Fruit fly (Drosophila melanogaster) whole organism, embryonic: ENCODE results near the gene CG11672.

Experiments used
- Bgb ChIP-seq: fragments of 200-800 bp; sonication (Bioruptor generic); IDR thresholded peaks from 2 replicates; pipeline ENCODE4 v1.3.6; 2022; ENCODE audit warnings: missing biosample characterization, missing genetic modification characterization; ENCODE audit not compliant: partially characterized antibody
- C15 ChIP-seq: fragments of 200-800 bp; sonication (Bioruptor generic); IDR thresholded peaks from 3 replicates; pipeline ENCODE4 v1.3.6; 2022; ENCODE audit warnings: missing biosample characterization, missing genetic modification characterization
- CG10267 ChIP-seq: fragments of 200-800 bp; sonication (Bioruptor generic); optimal IDR thresholded peaks from 2 replicates; lab custom pipeline; 2018; ENCODE audit warnings: missing biosample characterization, mild to moderate bottlenecking, missing genetic modification characterization, moderate library complexity
- CG10366 ChIP-seq: fragments of 200-800 bp; sonication (Bioruptor generic); IDR thresholded peaks from 2 replicates; pipeline ENCODE4 v1.3.6; 2022; ENCODE audit warnings: missing biosample characterization, missing genetic modification characterization
- CG12769 ChIP-seq: fragments of 200-800 bp; sonication (Bioruptor generic); optimal IDR thresholded peaks from 2 replicates; lab custom pipeline; 2019; ENCODE audit warnings: missing biosample characterization, mild to moderate bottlenecking, missing genetic modification characterization, moderate library complexity
- CG13894 ChIP-seq: fragments of 200-800 bp; sonication (Bioruptor generic); optimal IDR thresholded peaks from 3 replicates; lab custom pipeline; 2018; ENCODE audit warnings: missing biosample characterization, mild to moderate bottlenecking, missing genetic modification characterization, moderate library complexity
- CG2116 ChIP-seq: fragments of 200-800 bp; sonication (Bioruptor generic); optimal IDR thresholded peaks from 3 replicates; lab custom pipeline; 2018; ENCODE audit warnings: missing biosample characterization, mild to moderate bottlenecking, missing genetic modification characterization
- CG30020 ChIP-seq: fragments of 200-800 bp; optimal IDR thresholded peaks from 2 replicates; lab custom pipeline; 2019; ENCODE audit warnings: missing biosample characterization, mild to moderate bottlenecking, missing genetic modification characterization, moderate library complexity
- CG32772 ChIP-seq: fragments of 200-800 bp; sonication (Bioruptor generic); IDR thresholded peaks from 2 replicates; pipeline ENCODE4 v1.3.6; 2022; ENCODE audit warnings: missing biosample characterization, missing genetic modification characterization
- CG3281 ChIP-seq: fragments of 200-800 bp; sonication (Bioruptor generic); optimal IDR thresholded peaks from 3 replicates; lab custom pipeline; 2017; ENCODE audit warnings: missing biosample characterization, mild to moderate bottlenecking, missing genetic modification characterization
- CG3847 ChIP-seq: fragments of 200-800 bp; sonication (Bioruptor generic); IDR thresholded peaks from 2 replicates; pipeline ENCODE4 v1.3.6; 2022; ENCODE audit warnings: missing biosample characterization, missing genetic modification characterization
- CG4328 ChIP-seq: fragments of 200-800 bp; sonication (Bioruptor generic); optimal IDR thresholded peaks from 3 replicates; lab custom pipeline; 2017; ENCODE audit warnings: missing biosample characterization, missing genetic modification reagents, missing genetic modification characterization
- CG4404 ChIP-seq: fragments of 200-800 bp; sonication (Bioruptor generic); IDR thresholded peaks from 2 replicates; pipeline ENCODE4 v1.3.6; 2022; ENCODE audit warnings: missing biosample characterization, missing genetic modification characterization
- CG7271 ChIP-seq: fragments of 200-800 bp; sonication (Bioruptor generic); optimal IDR thresholded peaks from 2 replicates; lab custom pipeline; 2018; ENCODE audit warnings: missing biosample characterization, mild to moderate bottlenecking, missing genetic modification characterization, moderate library complexity
- CG7357 ChIP-seq: fragments of 200-800 bp; sonication (Bioruptor generic); IDR thresholded peaks from 3 replicates; pipeline ENCODE4 v1.3.6; 2022; ENCODE audit warnings: missing biosample characterization, missing genetic modification characterization
- CG7963 ChIP-seq: fragments of 200-800 bp; sonication (Bioruptor generic); IDR thresholded peaks from 3 replicates; pipeline ENCODE4 v1.3.6; 2022; ENCODE audit warnings: missing biosample characterization, missing genetic modification characterization; ENCODE audit not compliant: partially characterized antibody
- CG8290 ChIP-seq, 3 experiments: fragments of 200-800 bp; sonication (Bioruptor generic); optimal IDR thresholded peaks; 2 replicates each; lab custom pipeline; 2016 to 2019; ENCODE audit warnings: missing biosample characterization in 3 of 3, missing genetic modification characterization in 3 of 3, mild to moderate bottlenecking in 2 of 3, moderate library complexity in 1 of 3
- CrebB ChIP-seq: fragments of 200-800 bp; sonication (Bioruptor generic); optimal IDR thresholded peaks from 3 replicates; lab custom pipeline; 2018; ENCODE audit warnings: missing biosample characterization, mild to moderate bottlenecking, missing genetic modification characterization
- D19A ChIP-seq: fragments of 200-800 bp; optimal IDR thresholded peaks from 3 replicates; lab custom pipeline; 2019; ENCODE audit warnings: missing biosample characterization, mild to moderate bottlenecking, missing genetic modification characterization, moderate library complexity
- Dll ChIP-seq: fragments of 200-800 bp; sonication (Bioruptor generic); IDR thresholded peaks from 4 replicates; pipeline ENCODE4 v1.3.6; 2022; ENCODE audit warnings: missing biosample characterization, missing genetic modification characterization; ENCODE audit not compliant: partially characterized antibody
- Doc3 ChIP-seq: fragments of 200-800 bp; sonication (Bioruptor generic); IDR thresholded peaks from 3 replicates; pipeline ENCODE4 v1.3.6; 2022; ENCODE audit warnings: missing biosample characterization, missing genetic modification characterization; ENCODE audit not compliant: partially characterized antibody
- Dref ChIP-seq: fragments of 200-800 bp; sonication (Bioruptor generic); IDR thresholded peaks from 2 replicates; pipeline ENCODE4 v1.3.6; 2022; ENCODE audit warnings: missing biosample characterization, missing genetic modification characterization
- HLH4C ChIP-seq: fragments of 200-800 bp; sonication (Bioruptor generic); IDR thresholded peaks from 3 replicates; pipeline ENCODE4 v1.3.6; 2022; ENCODE audit warnings: missing biosample characterization, missing genetic modification characterization; ENCODE audit not compliant: partially characterized antibody
- Hmx ChIP-seq: fragments of 200-800 bp; sonication (Bioruptor generic); optimal IDR thresholded peaks from 2 replicates; lab custom pipeline; 2016; ENCODE audit warnings: missing biosample characterization, missing genetic modification characterization
- Mes4 ChIP-seq: fragments of 200-800 bp; sonication (Bioruptor generic); optimal IDR thresholded peaks from 2 replicates; lab custom pipeline; 2016; ENCODE audit warnings: missing biosample characterization, missing genetic modification characterization
- NFAT ChIP-seq: fragments of 200-800 bp; sonication (Bioruptor generic); IDR thresholded peaks from 2 replicates; pipeline ENCODE4 v1.3.6; 2022; ENCODE audit warnings: missing biosample characterization, missing genetic modification characterization
- Optix ChIP-seq: fragments of 200-800 bp; sonication (Bioruptor generic); IDR thresholded peaks from 3 replicates; pipeline ENCODE4 v1.3.6; 2022; ENCODE audit warnings: missing biosample characterization, missing genetic modification characterization
- Rfx ChIP-seq: fragments of 200-800 bp; sonication (Bioruptor generic); IDR thresholded peaks from 2 replicates; pipeline ENCODE4 v1.3.6; 2022; ENCODE audit warnings: missing biosample characterization, missing genetic modification characterization
- Side ChIP-seq: fragments of 200-800 bp; sonication (Bioruptor generic); optimal IDR thresholded peaks from 2 replicates; lab custom pipeline; 2016; ENCODE audit warnings: missing biosample characterization, missing genetic modification characterization
- Sox100B ChIP-seq: fragments of 200-800 bp; sonication (Bioruptor generic); optimal IDR thresholded peaks from 3 replicates; lab custom pipeline; 2018; ENCODE audit warnings: missing biosample characterization, mild to moderate bottlenecking, missing genetic modification characterization
- abd-A ChIP-seq: fragments of 200-800 bp; sonication (Bioruptor generic); optimal IDR thresholded peaks from 3 replicates; lab custom pipeline; 2019; ENCODE audit warnings: missing biosample characterization, mild to moderate bottlenecking, missing genetic modification characterization, moderate library complexity
- bigmax ChIP-seq: fragments of 200-800 bp; sonication (Bioruptor generic); optimal IDR thresholded peaks from 2 replicates; lab custom pipeline; 2018; ENCODE audit warnings: missing biosample characterization, mild to moderate bottlenecking, missing genetic modification characterization
- eyg ChIP-seq: fragments of 200-800 bp; sonication (Bioruptor generic); optimal IDR thresholded peaks from 3 replicates; lab custom pipeline; 2016; ENCODE audit warnings: missing biosample characterization, missing genetic modification characterization
- grn ChIP-seq: fragments of 200-800 bp; sonication (Bioruptor generic); optimal IDR thresholded peaks from 3 replicates; lab custom pipeline; 2017; ENCODE audit warnings: missing biosample characterization, missing genetic modification characterization
- inv ChIP-seq: fragments of 200-800 bp; sonication (Bioruptor generic); IDR thresholded peaks from 2 replicates; pipeline ENCODE4 v1.3.6; 2022; ENCODE audit warnings: missing biosample characterization, missing genetic modification characterization; ENCODE audit not compliant: partially characterized antibody
- jigr1 ChIP-seq: fragments of 200-800 bp; sonication (Bioruptor generic); IDR thresholded peaks from 3 replicates; pipeline ENCODE4 v1.3.6; 2022; ENCODE audit warnings: missing biosample characterization, missing genetic modification characterization
- jing ChIP-seq: fragments of 200-800 bp; sonication (Bioruptor generic); optimal IDR thresholded peaks from 2 replicates; lab custom pipeline; 2018; ENCODE audit warnings: missing biosample characterization, mild to moderate bottlenecking, missing genetic modification characterization
- lab ChIP-seq: fragments of 200-800 bp; sonication (Bioruptor generic); optimal IDR thresholded peaks from 3 replicates; lab custom pipeline; 2017; ENCODE audit warnings: missing biosample characterization, missing genetic modification characterization, mild to moderate bottlenecking, moderate library complexity, missing genetic modification reagents
- lbe ChIP-seq: fragments of 200-800 bp; sonication (Bioruptor generic); optimal IDR thresholded peaks from 2 replicates; lab custom pipeline; 2016; ENCODE audit warnings: missing biosample characterization, mild to moderate bottlenecking, missing genetic modification characterization
- maf-S ChIP-seq: fragments of 200-800 bp; sonication (Bioruptor generic); optimal IDR thresholded peaks from 2 replicates; lab custom pipeline; 2016; ENCODE audit warnings: missing biosample characterization, missing genetic modification characterization
- prd ChIP-seq, 3 experiments: fragments of >200 bp in 2 of 3; fragments of 200-800 bp in 1 of 3; sonication (Bioruptor generic) in 1 of 3; optimal IDR thresholded peaks in 2 of 3; IDR thresholded peaks in 1 of 3; 2 replicates in 2 of 3; 3 replicates in 1 of 3; pipeline versions ENCODE4 v1.3.6 to Lab custom; 2017 to 2022; ENCODE audit warnings: missing biosample characterization in 1 of 3, missing genetic modification characterization in 1 of 3
- psq ChIP-seq: fragments of 200-800 bp; sonication (Bioruptor generic); optimal IDR thresholded peaks from 2 replicates; lab custom pipeline; 2017; ENCODE audit warnings: missing biosample characterization, missing genetic modification characterization
- slp2 ChIP-seq: fragments of 200-800 bp; sonication (Bioruptor generic); optimal IDR thresholded peaks from 2 replicates; lab custom pipeline; 2016; ENCODE audit warnings: missing biosample characterization, missing genetic modification characterization
- ttk ChIP-seq: fragments of 200-800 bp; sonication (Bioruptor generic); IDR thresholded peaks from 2 replicates; pipeline ENCODE4 v2.1.2; 2022; ENCODE audit warnings: missing biosample characterization, missing genetic modification characterization
- tx ChIP-seq: fragments of 200-800 bp; sonication (Bioruptor generic); optimal IDR thresholded peaks from 2 replicates; lab custom pipeline; 2016; ENCODE audit warnings: missing biosample characterization, missing genetic modification characterization
- vnd ChIP-seq: fragments of 200-800 bp; sonication (Bioruptor generic); IDR thresholded peaks from 3 replicates; pipeline ENCODE4 v1.3.6; 2022; ENCODE audit warnings: missing biosample characterization, missing genetic modification characterization; ENCODE audit not compliant: partially characterized antibody
- z ChIP-seq: fragments of 200-800 bp; sonication (Bioruptor generic); IDR thresholded peaks from 3 replicates; pipeline ENCODE4 v1.3.6; 2022; ENCODE audit warnings: missing biosample characterization, missing genetic modification characterization

Gene CG11672

DNA sequence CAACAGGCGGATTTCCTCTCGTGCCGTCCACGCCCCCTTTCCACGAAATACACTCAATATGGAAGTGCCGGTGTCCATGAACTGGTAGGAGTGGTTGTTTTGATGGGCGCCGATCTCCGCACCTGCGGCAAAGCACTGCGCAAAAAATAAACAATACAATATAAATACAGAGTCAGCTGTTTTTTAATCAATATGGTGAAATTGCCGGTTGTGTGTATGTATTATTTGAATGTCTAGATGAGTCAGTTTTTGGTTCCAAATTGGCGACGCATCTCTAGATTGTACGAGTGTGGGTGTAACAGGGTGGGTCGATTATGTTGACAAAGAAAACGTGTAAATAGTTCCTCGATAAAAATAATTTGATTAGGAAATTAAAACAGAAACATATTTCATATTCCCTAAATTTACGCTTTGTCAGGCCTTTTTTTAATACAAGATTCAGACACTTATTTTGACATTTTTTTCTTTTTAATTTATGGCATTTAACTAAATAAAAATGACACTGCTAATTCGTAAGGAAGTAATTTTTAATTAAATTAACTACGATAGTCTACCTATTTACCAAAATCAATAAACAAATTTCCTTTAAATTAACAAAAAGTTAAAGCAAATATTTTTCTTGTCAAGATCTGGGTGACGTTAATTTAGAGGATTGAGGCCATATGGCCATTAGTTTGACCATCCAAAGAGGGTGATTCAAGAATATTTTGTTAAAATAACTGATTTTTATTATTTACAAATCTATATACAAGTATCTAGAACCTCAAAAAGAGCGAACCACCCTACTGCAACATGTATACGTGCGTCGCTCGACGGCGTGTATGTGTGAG, 50.7 kb downstream of the CG11672 start (continued):
- TF ChIP-seq CG7357 (GFP tag; lab: Robert Waterston, UW) (peak; percentile 76; the same call in 2 of the 3 replicates), CG30020 (tag; lab: Kevin White, UChicago) (peak; percentile 76), Side (GFP tag; lab: Kevin White, UChicago) (peak; percentile 68), vnd (GFP tag; lab: Robert Waterston, UW) (no peak), Optix (GFP tag; lab: Robert Waterston, UW) (0 out of 3 replicates have a peak, but pooled peaks have one; percentile 33), CG2116 (peak; percentile 71), grn (GFP tag; lab: Kevin White, UChicago) (peak; percentile 6), lbe (GFP tag; lab: Kevin White, UChicago) (peak; percentile 56), Bgb (GFP tag; lab: Robert Waterston, UW) (no peak), inv (GFP tag; lab: Robert Waterston, UW) (no peak), D19A (peak; percentile 88), z (GFP tag; lab: Robert Waterston, UW) (no peak), Hmx (peak; percentile 79), abd-A (tag; lab: Kevin White, UChicago) (no peak), eyg (peak; percentile 71), CG4404 (peak; percentile 56), psq (peak; percentile 61), jigr1 (GFP tag; lab: Robert Waterston, UW) (no peak), CG4328 (GFP tag; lab: Kevin White, UChicago) (peak; percentile 93), NFAT (GFP tag; lab: Robert Waterston, UW) (peak; percentile 46), CG12769 (tag; lab: Kevin White, UChicago) (peak; percentile 63), Mes4 (peak; percentile 51), CG32772 (GFP tag; lab: Robert Waterston, UW) (0 out of 2 replicates have a peak, but pooled peaks have one; percentile 39), CG3847 (peak; percentile 78; the same call in 1 of the 2 replicates), C15 (GFP tag; lab: Robert Waterston, UW) (no peak), CG3281 (peak; percentile 96), Sox100B (peak; percentile 98), HLH4C (GFP tag; lab: Robert Waterston, UW) (no peak), Doc3 (GFP tag; lab: Robert Waterston, UW) (no peak), Dll (GFP tag; lab: Robert Waterston, UW) (no peak), lab (GFP tag; lab: Kevin White, UChicago) (peak; percentile 89), CG10267 (tag; lab: Kevin White, UChicago) (peak; percentile 85), slp2 (peak; percentile 83), ttk (peak; percentile 51), CG7271 (tag; lab: Kevin White, UChicago) (peak; percentile 6), CG13894 (peak; percentile 66), Dref (no peak), CG10366 (GFP tag; lab: Robert Waterston, UW) (peak; percentile 56; the same call in 1 of the 2 replicates), CG8290 (GFP tag; optimal IDR thresholded peaks at IDR 0.05; lab: Kevin White, UChicago) (no peak), CG8290 (tag; optimal IDR thresholded peaks at IDR 0.05; lab: Kevin White, UChicago) (peak; percentile 57 to 70), bigmax (no peak), maf-S (GFP tag; lab: Kevin White, UChicago) (peak; percentile 65), CG7963 (GFP tag; lab: Robert Waterston, UW) (no peak), Rfx (GFP tag; lab: Robert Waterston, UW) (peak; percentile 79), prd (optimal IDR thresholded peaks at IDR 0.05; lab: Kevin White, UChicago) (no peak), prd (GFP tag; IDR thresholded peaks at IDR 0.05; lab: Robert Waterston, UW) (peak; percentile 73), tx (GFP tag; lab: Kevin White, UChicago) (peak; percentile 71), CrebB (tag; lab: Kevin White, UChicago) (peak; percentile 29), jing (GFP tag; lab: Kevin White, UChicago) (peak; percentile 50)
